Worm (Caenorhabditis elegans): ENCODE measurements around the gene E04D5.4.

E04D5.4 gene

ce11 chrII:10446300-10446699, 6.2 kb downstream of the E04D5.4 start:
- TF ChIP-seq nhr-23 (tag; optimal IDR thresholded peaks at IDR 0.05) (peak; percentile 26), pha-4 (tag; optimal IDR thresholded peaks at IDR 0.05) (peak; percentile 8), snpc-4 (tag; optimal IDR thresholded peaks at IDR 0.05) (peak; percentile 12), nhr-43 (tag; optimal IDR thresholded peaks at IDR 0.05; ENCODE audit: poor library complexity, severe bottlenecking) (peak; percentile 10), nhr-237 (tag; optimal IDR thresholded peaks at IDR 0.05) (no peak), pqm-1 (tag; optimal IDR thresholded peaks at IDR 0.05) (peak; percentile 58), nfya-1 (tag; optimal IDR thresholded peaks at IDR 0.05; ENCODE audit: insufficient read depth) (peak; percentile 15), fkh-2 (tag; optimal IDR thresholded peaks at IDR 0.05) (no peak), jun-1 (tag; optimal IDR thresholded peaks at IDR 0.05) (peak; percentile 43), ama-1 (optimal IDR thresholded peaks at IDR 0.05) (no peak), elt-1 (tag; optimal IDR thresholded peaks at IDR 0.05) (peak; percentile 48), tbx-2 (tag; optimal IDR thresholded peaks at IDR 0.05) (no peak), elt-2 (tag; optimal IDR thresholded peaks at IDR 0.05) (peak; percentile 68)

- TF ChIP-seq ztf-11 (tag; optimal IDR thresholded peaks at IDR 0.05): no peak
- TF ChIP-seq pha-4 (tag; optimal IDR thresholded peaks at IDR 0.05): peak; percentile 75
- no peak for TF ChIP-seq nhr-67 (tag; optimal IDR thresholded peaks at IDR 0.05)
- no peak for TF ChIP-seq nhr-237 (tag; optimal IDR thresholded peaks at IDR 0.05)
These were observed 6.7 kb downstream of the E04D5.4 start for ce11 chrII:10446814-10447213.

DNA sequence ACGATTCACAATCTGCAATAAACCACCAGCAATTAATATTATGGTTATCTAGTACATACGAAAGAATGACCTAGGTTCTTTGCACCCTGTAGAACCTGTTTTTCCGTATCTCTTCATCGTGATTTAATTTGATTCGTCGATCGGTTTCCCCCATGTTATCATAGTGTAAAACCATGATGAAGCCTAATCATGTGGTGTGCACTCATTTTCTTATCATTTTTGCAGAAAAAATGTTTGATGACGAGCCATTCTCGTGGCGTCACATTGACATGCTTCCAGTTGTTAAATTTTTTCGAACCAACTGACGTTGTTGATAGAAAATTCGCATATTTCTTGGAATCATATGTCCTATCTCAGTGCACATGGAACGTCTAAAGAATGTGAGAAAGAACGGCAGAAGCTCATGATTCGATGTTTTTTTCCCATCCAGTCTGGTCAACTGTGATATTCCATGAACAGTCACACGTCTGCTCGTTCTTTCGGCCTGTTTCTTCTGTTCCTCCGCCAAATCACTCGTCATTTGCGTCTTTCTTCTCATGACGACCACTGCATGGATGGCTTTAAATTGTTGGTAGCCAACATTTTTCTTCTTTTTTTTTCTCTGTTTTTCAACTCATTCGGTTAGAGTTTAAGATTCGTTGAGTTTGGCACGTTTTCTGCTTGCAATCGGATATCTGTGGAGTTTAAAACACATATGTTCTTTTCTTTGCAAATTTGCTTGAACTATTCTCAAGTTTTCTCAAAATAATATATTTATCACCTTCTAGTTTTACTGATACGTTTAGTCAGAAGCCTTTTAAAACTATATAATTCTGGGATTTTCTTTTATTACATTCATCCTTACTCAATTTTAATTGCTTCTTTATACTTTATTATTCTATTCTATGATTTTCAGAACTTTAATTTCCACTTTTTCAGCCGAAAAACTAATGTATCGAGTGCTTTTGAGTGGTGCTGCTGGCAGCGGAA, 7.6 kb downstream of the E04D5.4 start, which contains the start of gene ZK673.2:
ZK673.2 (plus strand) TSS at position 919 of the 969 bp plus-strand sequence.
- TF ChIP-seq ztf-4 (tag; optimal IDR thresholded peaks at IDR 0.05) (no peak), nhr-43 (tag; optimal IDR thresholded peaks at IDR 0.05; ENCODE audit: poor library complexity, severe bottlenecking) (peak; percentile 71), lin-15B (tag; optimal IDR thresholded peaks at IDR 0.05) (no peak), elt-3 (tag; optimal IDR thresholded peaks at IDR 0.05) (peak; percentile 19 to 56 (median 50)), nhr-67 (tag; optimal IDR thresholded peaks at IDR 0.05) (no peak), fkh-2 (tag; optimal IDR thresholded peaks at IDR 0.05) (no peak), elt-2 (tag; optimal IDR thresholded peaks at IDR 0.05) (peak; percentile 95), lsy-12 (tag; optimal IDR thresholded peaks at IDR 0.05) (peak; percentile 18), nhr-25 (tag; optimal IDR thresholded peaks at IDR 0.05) (peak; percentile 75), ztf-11 (tag; optimal IDR thresholded peaks at IDR 0.05) (no peak), nhr-77 (tag; optimal IDR thresholded peaks at IDR 0.05) (no peak), jun-1 (tag; optimal IDR thresholded peaks at IDR 0.05) (peak; percentile 29), nhr-11 (tag; optimal IDR thresholded peaks at IDR 0.05) (peak; percentile 10), nhr-237 (tag; optimal IDR thresholded peaks at IDR 0.05) (no peak), mdl-1 (tag; optimal IDR thresholded peaks at IDR 0.05) (peak; percentile 39), pqm-1 (tag; optimal IDR thresholded peaks at IDR 0.05) (peak; percentile 95), nfya-1 (tag; optimal IDR thresholded peaks at IDR 0.05; ENCODE audit: insufficient read depth) (peak; percentile 28), R02D3.7 (tag; optimal IDR thresholded peaks at IDR 0.05) (no peak), ceh-28 (tag; optimal IDR thresholded peaks at IDR 0.05) (no peak), mml-1 (tag; optimal IDR thresholded peaks at IDR 0.05) (no peak), fkh-10 (GFP tag; optimal IDR thresholded peaks at IDR 0.05) (no peak), unc-39 (tag; optimal IDR thresholded peaks at IDR 0.05) (no peak), elt-1 (tag; optimal IDR thresholded peaks at IDR 0.05) (peak; percentile 27), ceh-16 (tag; optimal IDR thresholded peaks at IDR 0.05) (no peak), daf-12 (tag; optimal IDR thresholded peaks at IDR 0.05) (no peak), nhr-76 (tag; optimal IDR thresholded peaks at IDR 0.05) (no peak), nhr-23 (tag; optimal IDR thresholded peaks at IDR 0.05) (peak; percentile 54), lin-39 (tag; optimal IDR thresholded peaks at IDR 0.05) (no peak), egl-27 (tag; optimal IDR thresholded peaks at IDR 0.05) (no peak), ceh-82 (tag; optimal IDR thresholded peaks at IDR 0.05) (no peak), nhr-12 (tag; optimal IDR thresholded peaks at IDR 0.05) (no peak), snpc-4 (tag; optimal IDR thresholded peaks at IDR 0.05) (no peak), sea-2 (GFP tag; optimal IDR thresholded peaks at IDR 0.05) (no peak), pha-4 (tag; optimal IDR thresholded peaks at IDR 0.05) (peak; percentile 40), ceh-9 (tag; optimal IDR thresholded peaks at IDR 0.05) (no peak), ama-1 (optimal IDR thresholded peaks at IDR 0.05) (peak; percentile 91), nhr-28 (tag; optimal IDR thresholded peaks at IDR 0.05) (no peak), ZK546.5 (tag; optimal IDR thresholded peaks at IDR 0.05) (no peak), tbx-2 (tag; optimal IDR thresholded peaks at IDR 0.05) (no peak), unc-62 (GFP tag; optimal IDR thresholded peaks at IDR 0.05) (no peak)
